Fruit fly (Drosophila melanogaster) Kc167 (cell line): ENCODE results near the gene PolD1.

Source experiments
- h ChIP-seq: fragments of >200 bp; optimal IDR thresholded peaks from 3 replicates; lab custom pipeline; 2018; ENCODE audit warnings: missing external identifiers
- ttk ChIP-seq: sonication (Bioruptor generic); optimal IDR thresholded peaks from 2 replicates; lab custom pipeline; 2017; ENCODE audit warnings: missing external identifiers

DNA sequence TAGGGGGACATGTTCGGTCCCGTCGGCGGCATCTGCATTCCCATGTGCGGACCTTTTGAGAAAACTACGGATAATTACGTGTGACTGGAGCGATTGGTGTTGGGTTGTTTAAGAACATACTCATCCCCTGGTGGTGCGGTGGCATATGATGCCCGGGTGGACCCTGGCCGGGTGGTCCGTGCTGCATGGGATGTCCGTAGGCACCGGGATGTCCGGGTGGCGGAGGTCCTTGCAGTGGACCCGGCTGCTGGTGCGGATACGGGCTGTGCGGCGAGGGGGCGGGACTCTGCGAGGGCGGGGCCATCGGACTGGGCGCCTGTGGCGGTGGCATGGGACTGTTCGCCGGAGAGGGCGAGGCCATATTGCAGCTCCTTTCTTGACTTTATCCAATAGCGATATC lies 5.5 kb downstream of the PolD1 start:
- TF ChIP-seq h (lab: Kevin White, UChicago) (no peak), ttk (no peak)
